Fruit fly (Drosophila melanogaster): ENCODE data around the gene CG1792.

CG1792 gene

dm6 chr3R:31609413-31610054 is 6.6 kb upstream of the CG1792 start (continued):
- TF ChIP-seq YL-1 (GFP tag; optimal IDR thresholded peaks at IDR 0.05) (no peak), hbn (GFP tag; IDR thresholded peaks at IDR 0.05; ENCODE audit: partially characterized antibody) (no peak), CG5953 (GFP tag; IDR thresholded peaks at IDR 0.05) (no peak), HmgZ (tag; optimal IDR thresholded peaks at IDR 0.05) (peak; percentile 79), lbe (GFP tag; optimal IDR thresholded peaks at IDR 0.05) (peak; percentile 62), phol (tag; optimal IDR thresholded peaks at IDR 0.05) (no peak), dan (GFP tag; IDR thresholded peaks at IDR 0.05) (no peak), CG17612 (GFP tag; IDR thresholded peaks at IDR 0.05) (no peak), CG4730 (GFP tag; IDR thresholded peaks at IDR 0.05) (no peak), H15 (GFP tag; IDR thresholded peaks at IDR 0.05) (no peak), slbo (GFP tag; IDR thresholded peaks at IDR 0.05) (no peak), CG17328 (GFP tag; IDR thresholded peaks at IDR 0.05) (no peak), Sry-δ (GFP tag; optimal IDR thresholded peaks at IDR 0.05) (peak; percentile 85), CG10979 (tag; optimal IDR thresholded peaks at IDR 0.05) (no peak), Kr (GFP tag; optimal IDR thresholded peaks at IDR 0.05) (no peak), tx (GFP tag; optimal IDR thresholded peaks at IDR 0.05) (no peak), CG10147 (GFP tag; optimal IDR thresholded peaks at IDR 0.05) (no peak), CG10267 (tag; optimal IDR thresholded peaks at IDR 0.05) (peak; percentile 70), mam (GFP tag; optimal IDR thresholded peaks at IDR 0.05) (peak; percentile 32), CG33557 (GFP tag; optimal IDR thresholded peaks at IDR 0.05) (peak; percentile 16), CG10366 (GFP tag; IDR thresholded peaks at IDR 0.05) (no peak), CG18619 (GFP tag; optimal IDR thresholded peaks at IDR 0.05) (no peak), CG11085 (GFP tag; IDR thresholded peaks at IDR 0.05) (no peak), CG14050 (GFP tag; IDR thresholded peaks at IDR 0.05) (no peak), CG3847 (GFP tag; IDR thresholded peaks at IDR 0.05) (no peak), CG14860 (GFP tag; IDR thresholded peaks at IDR 0.05; ENCODE audit: partially characterized antibody) (no peak), hkb (optimal IDR thresholded peaks at IDR 0.05) (no peak), hkb (GFP tag; IDR thresholded peaks at IDR 0.05) (no peak), CG17802 (tag; optimal IDR thresholded peaks at IDR 0.05) (no peak), CG1792 (GFP tag; optimal IDR thresholded peaks at IDR 0.05) (peak; percentile 32), sd (tag; optimal IDR thresholded peaks at IDR 0.05) (no peak), ERR (GFP tag; optimal IDR thresholded peaks at IDR 0.05) (no peak), Ptx1 (GFP tag; IDR thresholded peaks at IDR 0.05) (no peak), Antp (GFP tag; optimal IDR thresholded peaks at IDR 0.05) (no peak), Dp (GFP tag; optimal IDR thresholded peaks at IDR 0.05) (peak; percentile 76), CG6813 (GFP tag; optimal IDR thresholded peaks at IDR 0.05) (no peak), chm (GFP tag; IDR thresholded peaks at IDR 0.05) (no peak), CG2129 (GFP tag; IDR thresholded peaks at IDR 0.05; ENCODE audit: partially characterized antibody) (no peak), D (optimal IDR thresholded peaks at IDR 0.05) (peak; percentile 29), D (GFP tag; optimal IDR thresholded peaks at IDR 0.05) (no peak), CG17359 (tag; optimal IDR thresholded peaks at IDR 0.05) (no peak), CG18476 (GFP tag; optimal IDR thresholded peaks at IDR 0.05) (no peak), CG8924 (tag; optimal IDR thresholded peaks at IDR 0.05) (peak; percentile 43), bbx (GFP tag; IDR thresholded peaks at IDR 0.05; ENCODE audit: partially characterized antibody) (no peak), slou (GFP tag; optimal IDR thresholded peaks at IDR 0.05) (no peak), CG6272 (GFP tag; IDR thresholded peaks at IDR 0.05) (no peak), dpn (GFP tag; optimal IDR thresholded peaks at IDR 0.05) (peak; percentile 31 to 40), ro (GFP tag; IDR thresholded peaks at IDR 0.05) (no peak), sens (GFP tag) (peak; percentile 41), Sry-β (GFP tag; optimal IDR thresholded peaks at IDR 0.05) (no peak), CG4617 (GFP tag; optimal IDR thresholded peaks at IDR 0.05; ENCODE audit: borderline replicate concordance) (peak; percentile 20)

Data from whole organism, embryonic.